Worm (Caenorhabditis elegans): Measurements from ENCODE around the gene C03B1.10.

DNA sequence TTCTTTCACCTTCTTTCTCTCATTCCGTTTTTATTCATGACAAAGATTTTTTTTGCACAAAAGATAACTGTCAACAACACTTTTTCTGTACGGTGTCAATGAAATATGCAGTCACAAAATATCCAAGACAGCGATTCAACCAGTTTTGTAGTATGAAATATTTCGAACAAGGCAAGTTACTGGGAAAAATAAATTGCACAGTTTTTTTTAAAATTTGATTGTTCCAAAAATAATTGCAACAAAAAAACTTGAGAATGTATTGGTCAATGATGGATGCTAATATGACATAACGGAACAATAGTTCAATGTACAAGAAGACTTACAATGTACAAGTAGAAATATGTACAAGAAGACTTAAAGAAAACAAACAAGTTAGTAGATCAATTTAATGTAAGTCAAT lies 11.9 kb downstream of the C03B1.10 start:
- no peak for TF ChIP-seq ztf-29 (GFP tag; IDR thresholded peaks at IDR 0.05)
- TF ChIP-seq ztf-23 (GFP tag; IDR thresholded peaks at IDR 0.05): no peak

Data from whole organism, midembryonic.